Fruit fly (Drosophila melanogaster) whole organism, embryonic: ENCODE measurements around the gene Helz.

ENCODE experiments used
- Aef1 ChIP-seq: fragments of 200-800 bp; sonication (Bioruptor generic); IDR thresholded peaks from 3 replicates; pipeline ENCODE4 v1.3.6; 2022; ENCODE audit warnings: missing biosample characterization, missing genetic modification characterization
- Asciz ChIP-seq: fragments of 200-800 bp; sonication (Bioruptor generic); optimal IDR thresholded peaks from 2 replicates; lab custom pipeline; 2017; ENCODE audit warnings: missing biosample characterization, mild to moderate bottlenecking, missing genetic modification characterization, missing genetic modification reagents
- CG1233 ChIP-seq: fragments of 200-800 bp; sonication (Bioruptor generic); optimal IDR thresholded peaks from 4 replicates; lab custom pipeline; 2018; ENCODE audit warnings: missing biosample characterization, mild to moderate bottlenecking, missing genetic modification characterization
- CG15011 ChIP-seq: fragments of 200-800 bp; sonication (Bioruptor generic); optimal IDR thresholded peaks from 3 replicates; lab custom pipeline; 2018; ENCODE audit warnings: missing biosample characterization, mild to moderate bottlenecking, missing genetic modification characterization
- CG17361 ChIP-seq: fragments of 200-800 bp; sonication (Bioruptor generic); IDR thresholded peaks from 3 replicates; pipeline ENCODE4 v1.3.6; 2022; ENCODE audit warnings: missing biosample characterization, missing genetic modification characterization
- CG17568 ChIP-seq: fragments of 200-800 bp; sonication (Bioruptor generic); optimal IDR thresholded peaks from 2 replicates; lab custom pipeline; 2018; ENCODE audit warnings: missing biosample characterization, mild to moderate bottlenecking, missing genetic modification characterization, moderate library complexity
- CG18011 ChIP-seq: fragments of 200-800 bp; sonication (Bioruptor generic); optimal IDR thresholded peaks from 2 replicates; lab custom pipeline; 2017; ENCODE audit warnings: missing biosample characterization, missing genetic modification characterization, mild to moderate bottlenecking, moderate library complexity, missing genotype
- CG18619 ChIP-seq: fragments of 200-800 bp; sonication (Bioruptor generic); optimal IDR thresholded peaks from 3 replicates; lab custom pipeline; 2017; ENCODE audit warnings: missing biosample characterization, mild to moderate bottlenecking, missing genetic modification characterization
- CG2712 ChIP-seq: fragments of 200-800 bp; optimal IDR thresholded peaks from 3 replicates; lab custom pipeline; 2019; ENCODE audit warnings: missing biosample characterization, mild to moderate bottlenecking, missing genetic modification characterization, moderate library complexity
- CG31441 ChIP-seq: fragments of 200-800 bp; sonication (Bioruptor generic); IDR thresholded peaks from 2 replicates; pipeline ENCODE4 v1.3.6; 2022; ENCODE audit warnings: missing biosample characterization, missing genetic modification characterization
- CG34224 ChIP-seq: fragments of 200-800 bp; sonication (Bioruptor generic); IDR thresholded peaks from 3 replicates; pipeline ENCODE4 v1.3.6; 2022; ENCODE audit warnings: missing biosample characterization, missing genetic modification characterization; ENCODE audit not compliant: partially characterized antibody
- CG4707 ChIP-seq: fragments of 200-800 bp; sonication (Bioruptor generic); optimal IDR thresholded peaks from 2 replicates; lab custom pipeline; 2018; ENCODE audit warnings: missing biosample characterization, mild to moderate bottlenecking, missing genetic modification characterization, moderate library complexity
- CG4854 ChIP-seq: fragments of 200-800 bp; sonication (Bioruptor generic); optimal IDR thresholded peaks from 2 replicates; lab custom pipeline; 2016; ENCODE audit warnings: missing biosample characterization, missing genetic modification characterization, inconsistent platforms
- CG6654 ChIP-seq: fragments of 200-800 bp; sonication (Bioruptor generic); optimal IDR thresholded peaks from 2 replicates; lab custom pipeline; 2017; ENCODE audit warnings: missing biosample characterization, mild to moderate bottlenecking, missing genetic modification characterization
- CG7963 ChIP-seq: fragments of 200-800 bp; sonication (Bioruptor generic); IDR thresholded peaks from 3 replicates; pipeline ENCODE4 v1.3.6; 2022; ENCODE audit warnings: missing biosample characterization, missing genetic modification characterization; ENCODE audit not compliant: partially characterized antibody
- CG8388 ChIP-seq: fragments of 200-800 bp; sonication (Bioruptor generic); optimal IDR thresholded peaks from 2 replicates; lab custom pipeline; 2019; ENCODE audit warnings: missing biosample characterization, mild to moderate bottlenecking, missing genetic modification characterization, moderate library complexity
- CTCF ChIP-seq: fragments of 200-800 bp; sonication (Bioruptor generic); optimal IDR thresholded peaks from 2 replicates; lab custom pipeline; 2017; ENCODE audit warnings: missing biosample characterization, mild to moderate bottlenecking, missing genetic modification characterization, moderate library complexity
- Camta ChIP-seq: fragments of 200-800 bp; sonication (Bioruptor generic); optimal IDR thresholded peaks from 2 replicates; lab custom pipeline; 2016; ENCODE audit warnings: missing biosample characterization, missing genetic modification characterization
- CkIIα-i1 ChIP-seq: fragments of 200-800 bp; sonication (Bioruptor generic); IDR thresholded peaks from 2 replicates; pipeline ENCODE4 v1.3.6; 2022; ENCODE audit warnings: missing biosample characterization, missing genetic modification characterization
- Dip2 ChIP-seq: fragments of 200-800 bp; sonication (Bioruptor generic); IDR thresholded peaks from 2 replicates; pipeline ENCODE4 v1.3.6; 2022; ENCODE audit warnings: missing biosample characterization, missing genetic modification characterization
- Drgx ChIP-seq: fragments of 200-800 bp; sonication (Bioruptor generic); IDR thresholded peaks from 2 replicates; pipeline ENCODE4 v1.3.6; 2022; ENCODE audit warnings: missing biosample characterization, missing genetic modification characterization
- Gug ChIP-seq: fragments of 200-800 bp; sonication (Bioruptor generic); IDR thresholded peaks from 4 replicates; pipeline ENCODE4 v1.3.6; 2022; ENCODE audit warnings: missing biosample characterization, missing genetic modification characterization
- HHEX ChIP-seq: fragments of 200-800 bp; sonication (Bioruptor generic); optimal IDR thresholded peaks from 3 replicates; lab custom pipeline; 2017; ENCODE audit warnings: missing biosample characterization, mild to moderate bottlenecking, missing genetic modification characterization, missing genetic modification reagents
- HLHmδ ChIP-seq: fragments of 200-800 bp; sonication (Bioruptor generic); optimal IDR thresholded peaks from 2 replicates; lab custom pipeline; 2018; ENCODE audit warnings: missing biosample characterization, mild to moderate bottlenecking, missing genetic modification characterization, moderate library complexity
- HmgD ChIP-seq: fragments of 200-800 bp; sonication (Bioruptor generic); optimal IDR thresholded peaks from 3 replicates; lab custom pipeline; 2016; ENCODE audit warnings: missing biosample characterization, missing genetic modification characterization
- Lhr ChIP-seq: fragments of 200-800 bp; sonication (Bioruptor generic); optimal IDR thresholded peaks from 3 replicates; lab custom pipeline; 2017; ENCODE audit warnings: mild to moderate bottlenecking, missing biosample characterization, missing genetic modification reagents, missing genetic modification characterization
- Lim3 ChIP-seq: fragments of 200-800 bp; sonication (Bioruptor generic); IDR thresholded peaks from 2 replicates; pipeline ENCODE4 v1.3.6; 2022; ENCODE audit warnings: missing biosample characterization, missing genetic modification characterization
- MESR4 ChIP-seq: fragments of 200-800 bp; sonication (Bioruptor generic); optimal IDR thresholded peaks from 2 replicates; lab custom pipeline; 2018; ENCODE audit warnings: missing biosample characterization, mild to moderate bottlenecking, missing genetic modification characterization, moderate library complexity
- Mes4 ChIP-seq: fragments of 200-800 bp; sonication (Bioruptor generic); optimal IDR thresholded peaks from 2 replicates; lab custom pipeline; 2016; ENCODE audit warnings: missing biosample characterization, missing genetic modification characterization
- Rfx ChIP-seq: fragments of 200-800 bp; sonication (Bioruptor generic); IDR thresholded peaks from 2 replicates; pipeline ENCODE4 v1.3.6; 2022; ENCODE audit warnings: missing biosample characterization, missing genetic modification characterization
- Trl ChIP-seq, 3 experiments: fragments of >200 bp in 2 of 3; fragments of 200-800 bp in 1 of 3; sonication (Bioruptor generic) in 1 of 3; optimal IDR thresholded peaks; 2 replicates in 1 of 3; 3 replicates in 2 of 3; lab custom pipeline; 2016 to 2017; ENCODE audit warnings: missing biosample characterization in 1 of 3, missing genetic modification characterization in 1 of 3
- ac ChIP-seq: fragments of 200-800 bp; sonication (Bioruptor generic); optimal IDR thresholded peaks from 3 replicates; lab custom pipeline; 2017; ENCODE audit warnings: missing biosample characterization, mild to moderate bottlenecking, missing genetic modification characterization
- ase ChIP-seq: fragments of 200-800 bp; sonication (Bioruptor generic); IDR thresholded peaks from 3 replicates; pipeline ENCODE4 v1.3.6; 2022; ENCODE audit warnings: missing biosample characterization, missing genetic modification characterization
- az2 ChIP-seq: fragments of 200-800 bp; sonication (Bioruptor generic); optimal IDR thresholded peaks from 3 replicates; lab custom pipeline; 2016; ENCODE audit warnings: missing biosample characterization, missing genetic modification characterization
- bigmax ChIP-seq: fragments of 200-800 bp; sonication (Bioruptor generic); optimal IDR thresholded peaks from 2 replicates; lab custom pipeline; 2018; ENCODE audit warnings: missing biosample characterization, mild to moderate bottlenecking, missing genetic modification characterization
- emc ChIP-seq: fragments of 200-800 bp; sonication (Bioruptor generic); optimal IDR thresholded peaks from 2 replicates; lab custom pipeline; 2016; ENCODE audit warnings: missing biosample characterization, missing genetic modification characterization
- esg ChIP-seq: fragments of 200-800 bp; sonication (Bioruptor generic); conservative IDR thresholded peaks from 2 replicates; pipeline ENCODE4 v1.3.6; 2022; ENCODE audit warnings: missing biosample characterization, missing genetic modification characterization
- eyg ChIP-seq: fragments of 200-800 bp; sonication (Bioruptor generic); optimal IDR thresholded peaks from 3 replicates; lab custom pipeline; 2016; ENCODE audit warnings: missing biosample characterization, missing genetic modification characterization
- hth ChIP-seq: fragments of >200 bp; optimal IDR thresholded peaks from 2 replicates; lab custom pipeline; 2017; ENCODE audit warnings: inconsistent platforms
- nerfin-1 ChIP-seq: fragments of 200-800 bp; sonication (Bioruptor generic); optimal IDR thresholded peaks from 3 replicates; lab custom pipeline; 2019; ENCODE audit warnings: missing biosample characterization, mild to moderate bottlenecking, missing genetic modification characterization, moderate library complexity
- peb ChIP-seq: fragments of 200-800 bp; sonication (Bioruptor generic); IDR thresholded peaks from 2 replicates; pipeline ENCODE4 v1.3.6; 2022; ENCODE audit warnings: missing biosample characterization, missing genetic modification characterization
- pita ChIP-seq: fragments of 200-800 bp; sonication (Bioruptor generic); optimal IDR thresholded peaks from 2 replicates; lab custom pipeline; 2017; ENCODE audit warnings: missing biosample characterization, mild to moderate bottlenecking, missing genetic modification characterization
- ranshi ChIP-seq: fragments of 200-800 bp; sonication (Bioruptor generic); IDR thresholded peaks from 2 replicates; pipeline ENCODE4 v1.3.6; 2022; ENCODE audit warnings: missing biosample characterization, missing genetic modification characterization
- sima ChIP-seq: fragments of 200-800 bp; sonication (Bioruptor generic); optimal IDR thresholded peaks from 2 replicates; lab custom pipeline; 2016; ENCODE audit warnings: missing biosample characterization, missing genetic modification characterization
- sug ChIP-seq: fragments of 200-800 bp; optimal IDR thresholded peaks from 2 replicates; lab custom pipeline; 2019; ENCODE audit warnings: missing biosample characterization, mild to moderate bottlenecking, missing genetic modification characterization, moderate library complexity
- tap ChIP-seq: fragments of 200-800 bp; optimal IDR thresholded peaks from 3 replicates; lab custom pipeline; 2019; ENCODE audit warnings: missing biosample characterization, mild to moderate bottlenecking, missing genetic modification characterization, moderate library complexity
- tio ChIP-seq: fragments of 200-800 bp; sonication (Bioruptor generic); optimal IDR thresholded peaks from 2 replicates; lab custom pipeline; 2017; ENCODE audit warnings: missing biosample characterization, missing genetic modification characterization, inconsistent platforms
- wdn ChIP-seq: fragments of 200-800 bp; sonication (Bioruptor generic); IDR thresholded peaks from 2 replicates; pipeline ENCODE4 v1.3.6; 2022; ENCODE audit warnings: missing biosample characterization, missing genetic modification characterization
- yki ChIP-seq: fragments of >200 bp; optimal IDR thresholded peaks from 3 replicates; lab custom pipeline; 2018
- zen ChIP-seq: fragments of 200-800 bp; sonication (Bioruptor generic); optimal IDR thresholded peaks from 3 replicates; lab custom pipeline; 2018; ENCODE audit warnings: missing biosample characterization, mild to moderate bottlenecking, missing genetic modification characterization, moderate library complexity
- zf30C ChIP-seq: fragments of 200-800 bp; sonication (Bioruptor generic); optimal IDR thresholded peaks from 3 replicates; lab custom pipeline; 2018; ENCODE audit warnings: missing biosample characterization, mild to moderate bottlenecking, missing genetic modification characterization

Gene Helz

dm6 chr3L:14790127-14790589 lies 423 bp downstream of the Helz start (continued):
- TF ChIP-seq CG17568 (GFP tag; lab: Kevin White, UChicago) (no peak), CG31441 (GFP tag; lab: Robert Waterston, UW) (0 out of 2 replicates have a peak, but pooled peaks have one; percentile 31), sima (peak; percentile 53), HHEX (GFP tag; lab: Kevin White, UChicago) (peak; percentile 77), CG1233 (GFP tag; lab: Kevin White, UChicago) (peak; percentile 50), Aef1 (GFP tag; lab: Robert Waterston, UW) (peak; percentile 61), az2 (GFP tag; lab: Kevin White, UChicago) (peak; percentile 74), CG4707 (no peak), MESR4 (peak; percentile 89), tio (GFP tag; lab: Kevin White, UChicago) (no peak), Dip2 (GFP tag; lab: Robert Waterston, UW) (no peak), ase (GFP tag; lab: Robert Waterston, UW) (peak; percentile 35; the same call in 1 of the 3 replicates), CG15011 (GFP tag; lab: Kevin White, UChicago) (no peak), Trl (optimal IDR thresholded peaks at IDR 0.05; lab: Kevin White, UChicago) (peak in 1 of 2 experiments; percentile 14), Trl (GFP tag; optimal IDR thresholded peaks at IDR 0.05; lab: Kevin White, UChicago) (peak; percentile 94), sug (no peak), HLHmδ (GFP tag; lab: Kevin White, UChicago) (no peak), emc (GFP tag; lab: Kevin White, UChicago) (peak; percentile 52), yki (no peak), ranshi (peak; percentile 77; the same call in 1 of the 2 replicates), Camta (GFP tag; lab: Kevin White, UChicago) (peak; percentile 88), CG18011 (peak; percentile 71), CG34224 (GFP tag; lab: Robert Waterston, UW) (peak; percentile 86), tap (no peak), Mes4 (GFP tag; lab: Kevin White, UChicago) (peak; percentile 82), wdn (GFP tag; lab: Robert Waterston, UW) (peak; percentile 54), CTCF (GFP tag; lab: Kevin White, UChicago) (peak; percentile 12), Gug (GFP tag; lab: Robert Waterston, UW) (peak; percentile 65; the same call in 3 of the 4 replicates), nerfin-1 (no peak), CG18619 (peak; percentile 34), HmgD (GFP tag; lab: Kevin White, UChicago) (peak; percentile 88), CkIIα-i1 (no peak), zf30C (GFP tag; lab: Kevin White, UChicago) (no peak), Asciz (no peak), CG8388 (GFP tag; lab: Kevin White, UChicago) (peak; percentile 56), peb (GFP tag; lab: Robert Waterston, UW) (peak; percentile 56; the same call in 1 of the 2 replicates), esg (GFP tag; lab: Robert Waterston, UW) (peak; percentile 61), hth (lab: Kevin White, UChicago) (no peak), Lim3 (GFP tag; lab: Robert Waterston, UW) (no peak), CG6654 (peak; percentile 22), CG2712 (tag; lab: Kevin White, UChicago) (peak; percentile 64), Drgx (peak; percentile 70; the same call in 1 of the 2 replicates), eyg (peak; percentile 80), bigmax (GFP tag; lab: Kevin White, UChicago) (no peak), CG4854 (peak; percentile 84), zen (tag; lab: Kevin White, UChicago) (peak; percentile 69), Rfx (GFP tag; lab: Robert Waterston, UW) (peak; percentile 85), pita (GFP tag; lab: Kevin White, UChicago) (no peak), Lhr (GFP tag; lab: Kevin White, UChicago) (no peak), ac (no peak), CG7963 (GFP tag; lab: Robert Waterston, UW) (0 out of 3 replicates have a peak, but pooled peaks have one; percentile 61), CG17361 (GFP tag; lab: Robert Waterston, UW) (peak; percentile 72)
